Fruit fly (Drosophila melanogaster): ENCODE data around the gene CG13711.

- TF ChIP-seq CG7271 (tag; optimal IDR thresholded peaks at IDR 0.05) (no peak), Dfd (GFP tag; optimal IDR thresholded peaks at IDR 0.05) (no peak), Blimp-1 (GFP tag; optimal IDR thresholded peaks at IDR 0.05) (no peak), CG4360 (GFP tag; IDR thresholded peaks at IDR 0.05) (no peak), Mad (GFP tag; optimal IDR thresholded peaks at IDR 0.05) (no peak), lov (optimal IDR thresholded peaks at IDR 0.05) (no peak), lov (GFP tag; IDR thresholded peaks at IDR 0.05) (no peak)
Observed at dm6 chr3L:4800641-4801040, 43.0 kb downstream of the CG13711 start.
